Fruit fly (Drosophila melanogaster): ENCODE data around the gene CG9121.

DNA sequence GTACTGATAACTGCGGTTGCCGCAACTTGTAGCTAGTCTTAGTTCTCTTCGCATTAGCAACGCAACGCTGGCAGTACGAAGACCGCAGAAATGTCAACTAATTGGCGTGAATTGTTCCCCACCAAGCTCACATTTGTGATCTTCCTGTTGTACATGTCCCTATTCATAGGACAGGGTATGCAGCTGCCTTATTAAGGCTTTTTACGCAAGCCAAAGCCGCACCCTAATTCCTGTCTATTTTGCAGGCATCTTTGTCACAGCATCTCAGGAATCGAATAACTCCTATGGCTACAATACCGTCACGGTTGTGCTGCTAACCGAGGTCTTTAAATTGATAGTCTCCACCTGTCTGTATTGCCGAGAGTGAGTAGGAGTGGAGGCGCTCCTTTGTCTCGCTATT is 2.1 kb upstream of the CG9121 start, which contains the start of gene eIF3h:
- TF ChIP-seq ovo (GFP tag; optimal IDR thresholded peaks at IDR 0.05) (no peak), Clk (GFP tag; optimal IDR thresholded peaks at IDR 0.05) (no peak), CG11617 (GFP tag; optimal IDR thresholded peaks at IDR 0.05) (no peak), CG7045 (GFP tag; optimal IDR thresholded peaks at IDR 0.05) (no peak), CG12768 (GFP tag; optimal IDR thresholded peaks at IDR 0.05) (no peak), toe (GFP tag; optimal IDR thresholded peaks at IDR 0.05) (no peak), CG5204 (GFP tag; optimal IDR thresholded peaks at IDR 0.05) (no peak)

Data from whole organism, adult.